Fruit fly (Drosophila melanogaster) whole organism, embryonic: Measurements from ENCODE around the gene BBIP1.

ENCODE experiments used
- Atf3 ChIP-seq: fragments of 200-800 bp; sonication (Bioruptor generic); optimal IDR thresholded peaks from 3 replicates; lab custom pipeline; 2016; ENCODE audit warnings: missing biosample characterization, missing genetic modification characterization
- B-H2 ChIP-seq: fragments of 200-800 bp; sonication (Bioruptor generic); optimal IDR thresholded peaks from 2 replicates; lab custom pipeline; 2018; ENCODE audit warnings: missing biosample characterization, mild to moderate bottlenecking, missing genetic modification characterization
- CG1024 ChIP-seq: fragments of 200-800 bp; sonication (Bioruptor generic); IDR thresholded peaks from 2 replicates; pipeline ENCODE4 v1.3.6; 2022; ENCODE audit warnings: missing biosample characterization, missing genetic modification characterization
- CG10431 ChIP-seq: fragments of 200-800 bp; sonication (Bioruptor generic); optimal IDR thresholded peaks from 3 replicates; lab custom pipeline; 2018; ENCODE audit warnings: missing biosample characterization, mild to moderate bottlenecking, missing genetic modification characterization
- CG11695 ChIP-seq: fragments of 200-800 bp; sonication (Bioruptor generic); IDR thresholded peaks from 3 replicates; pipeline ENCODE4 v1.3.6; 2022; ENCODE audit warnings: missing biosample characterization, missing genetic modification characterization
- CG12942 ChIP-seq: fragments of 200-800 bp; sonication (Bioruptor generic); optimal IDR thresholded peaks from 3 replicates; lab custom pipeline; 2016; ENCODE audit warnings: missing biosample characterization, missing genetic modification characterization
- CG14441 ChIP-seq: fragments of 200-800 bp; sonication (Bioruptor generic); IDR thresholded peaks from 2 replicates; pipeline ENCODE4 v1.3.6; 2022; ENCODE audit warnings: missing biosample characterization, missing genetic modification characterization
- CG16813 ChIP-seq: fragments of 200-800 bp; sonication (Bioruptor generic); IDR thresholded peaks from 3 replicates; pipeline ENCODE4 v1.3.6; 2022; ENCODE audit warnings: missing biosample characterization, missing genetic modification characterization; ENCODE audit not compliant: partially characterized antibody
- CG17829 ChIP-seq: fragments of 200-800 bp; optimal IDR thresholded peaks from 2 replicates; lab custom pipeline; 2019; ENCODE audit warnings: missing biosample characterization, mild to moderate bottlenecking, missing genetic modification characterization, moderate library complexity
- CG18011 ChIP-seq: fragments of 200-800 bp; sonication (Bioruptor generic); optimal IDR thresholded peaks from 2 replicates; lab custom pipeline; 2017; ENCODE audit warnings: missing biosample characterization, missing genetic modification characterization, mild to moderate bottlenecking, moderate library complexity, missing genotype
- CG18599 ChIP-seq: fragments of 200-800 bp; sonication (Bioruptor generic); optimal IDR thresholded peaks from 3 replicates; lab custom pipeline; 2017; ENCODE audit warnings: missing biosample characterization, missing genetic modification characterization, mild to moderate bottlenecking, moderate library complexity, missing genetic modification reagents
- CG32532 ChIP-seq: fragments of 200-800 bp; sonication (Bioruptor generic); IDR thresholded peaks from 2 replicates; pipeline ENCODE4 v1.3.6; 2022; ENCODE audit warnings: missing biosample characterization, missing genetic modification characterization
- CG32767 ChIP-seq: fragments of 200-800 bp; sonication (Bioruptor generic); IDR thresholded peaks from 2 replicates; pipeline ENCODE4 v1.3.6; 2022; ENCODE audit warnings: missing biosample characterization, missing genetic modification characterization
- CG3726 ChIP-seq: fragments of 200-800 bp; sonication (Bioruptor generic); IDR thresholded peaks from 3 replicates; pipeline ENCODE4, ENCODE4 v1.3.6; 2022; ENCODE audit warnings: missing biosample characterization, missing genetic modification characterization
- CG5180 ChIP-seq: fragments of 200-800 bp; sonication (Bioruptor generic); optimal IDR thresholded peaks from 3 replicates; lab custom pipeline; 2017; ENCODE audit warnings: missing biosample characterization, missing genetic modification characterization, mild to moderate bottlenecking, moderate library complexity, missing genetic modification reagents
- CG6175 ChIP-seq: fragments of 200-800 bp; sonication (Bioruptor generic); IDR thresholded peaks from 3 replicates; pipeline ENCODE4 v1.3.6; 2022; ENCODE audit warnings: missing biosample characterization, missing genetic modification characterization
- CG9609 ChIP-seq: fragments of 200-800 bp; sonication (Bioruptor generic); optimal IDR thresholded peaks from 3 replicates; lab custom pipeline; 2016; ENCODE audit warnings: missing biosample characterization, missing genetic modification characterization
- CTCF ChIP-seq: fragments of 200-800 bp; sonication (Bioruptor generic); optimal IDR thresholded peaks from 2 replicates; lab custom pipeline; 2017; ENCODE audit warnings: missing biosample characterization, mild to moderate bottlenecking, missing genetic modification characterization, moderate library complexity
- Camta ChIP-seq: fragments of 200-800 bp; sonication (Bioruptor generic); optimal IDR thresholded peaks from 2 replicates; lab custom pipeline; 2016; ENCODE audit warnings: missing biosample characterization, missing genetic modification characterization
- Dip3 ChIP-seq: fragments of 200-800 bp; sonication (Bioruptor generic); optimal IDR thresholded peaks from 3 replicates; lab custom pipeline; 2016; ENCODE audit warnings: missing biosample characterization, missing genetic modification characterization
- Drgx ChIP-seq: fragments of 200-800 bp; sonication (Bioruptor generic); IDR thresholded peaks from 2 replicates; pipeline ENCODE4 v1.3.6; 2022; ENCODE audit warnings: missing biosample characterization, missing genetic modification characterization
- HHEX ChIP-seq: fragments of 200-800 bp; sonication (Bioruptor generic); optimal IDR thresholded peaks from 3 replicates; lab custom pipeline; 2017; ENCODE audit warnings: missing biosample characterization, mild to moderate bottlenecking, missing genetic modification characterization, missing genetic modification reagents
- HLH3B ChIP-seq: fragments of 200-800 bp; sonication (Bioruptor generic); IDR thresholded peaks from 2 replicates; pipeline ENCODE4 v1.3.6; 2022; ENCODE audit warnings: missing biosample characterization, missing genetic modification characterization
- HLH4C ChIP-seq: fragments of 200-800 bp; sonication (Bioruptor generic); IDR thresholded peaks from 3 replicates; pipeline ENCODE4 v1.3.6; 2022; ENCODE audit warnings: missing biosample characterization, missing genetic modification characterization; ENCODE audit not compliant: partially characterized antibody
- Hand ChIP-seq: fragments of 200-800 bp; sonication (Bioruptor generic); optimal IDR thresholded peaks from 2 replicates; lab custom pipeline; 2017; ENCODE audit warnings: mild to moderate bottlenecking, missing biosample characterization, missing genetic modification reagents, missing genetic modification characterization
- Hr51 ChIP-seq, 2 experiments: fragments of 200-800 bp; sonication (Bioruptor generic); optimal IDR thresholded peaks; 2 replicates in 1 of 2; 3 replicates in 1 of 2; lab custom pipeline; 2016 to 2018; ENCODE audit warnings: missing biosample characterization in 2 of 2, missing genetic modification characterization in 2 of 2, mild to moderate bottlenecking in 1 of 2, moderate library complexity in 1 of 2
- Mad ChIP-seq: fragments of 200-800 bp; sonication (Bioruptor generic); optimal IDR thresholded peaks from 2 replicates; lab custom pipeline; 2016; ENCODE audit warnings: missing biosample characterization, missing genetic modification characterization
- Rx ChIP-seq: fragments of 200-800 bp; sonication (Bioruptor generic); IDR thresholded peaks from 2 replicates; pipeline ENCODE4 v1.3.6; 2022; ENCODE audit warnings: missing biosample characterization, missing genetic modification characterization
- al ChIP-seq: fragments of 200-800 bp; sonication (Bioruptor generic); IDR thresholded peaks from 2 replicates; pipeline ENCODE4 v1.3.6; 2022; ENCODE audit warnings: missing biosample characterization, missing genetic modification characterization
- aop ChIP-seq: fragments of 200-800 bp; sonication (Bioruptor generic); IDR thresholded peaks from 2 replicates; pipeline ENCODE4 v1.3.6; 2022; ENCODE audit warnings: missing biosample characterization, missing genetic modification characterization
- az2 ChIP-seq: fragments of 200-800 bp; sonication (Bioruptor generic); optimal IDR thresholded peaks from 3 replicates; lab custom pipeline; 2016; ENCODE audit warnings: missing biosample characterization, missing genetic modification characterization
- danr ChIP-seq: fragments of 200-800 bp; sonication (Bioruptor generic); IDR thresholded peaks from 2 replicates; pipeline ENCODE4 v1.3.6; 2022; ENCODE audit warnings: missing biosample characterization, missing genetic modification characterization
- dati ChIP-seq: fragments of 200-800 bp; sonication (Bioruptor generic); IDR thresholded peaks from 2 replicates; pipeline ENCODE4 v1.3.6; 2022; ENCODE audit warnings: missing biosample characterization, missing genetic modification characterization
- eve ChIP-seq, 2 experiments: fragments of >200 bp; optimal IDR thresholded peaks; 2 replicates each; lab custom pipeline; 2017; ENCODE audit warnings: missing biosample characterization in 2 of 2, missing genetic modification characterization in 2 of 2
- eyg ChIP-seq: fragments of 200-800 bp; sonication (Bioruptor generic); optimal IDR thresholded peaks from 3 replicates; lab custom pipeline; 2016; ENCODE audit warnings: missing biosample characterization, missing genetic modification characterization
- fd96Cb ChIP-seq: fragments of 200-800 bp; sonication (Bioruptor generic); optimal IDR thresholded peaks from 2 replicates; lab custom pipeline; 2018; ENCODE audit warnings: missing biosample characterization, mild to moderate bottlenecking, missing genetic modification characterization, moderate library complexity
- gt ChIP-seq: fragments of 200-800 bp; sonication (Bioruptor generic); IDR thresholded peaks from 2 replicates; pipeline ENCODE4 v1.3.6; 2022; ENCODE audit warnings: missing biosample characterization, missing genetic modification characterization
- hkb ChIP-seq, 2 experiments: fragments of 200-800 bp in 1 of 2; fragments of >200 bp in 1 of 2; sonication (Bioruptor generic) in 1 of 2; IDR thresholded peaks in 1 of 2; optimal IDR thresholded peaks in 1 of 2; 2 replicates each; pipeline versions ENCODE4 v1.3.6 to Lab custom; 2017 to 2022; ENCODE audit warnings: missing biosample characterization in 1 of 2, missing genetic modification characterization in 1 of 2
- hth ChIP-seq: fragments of >200 bp; optimal IDR thresholded peaks from 2 replicates; lab custom pipeline; 2017; ENCODE audit warnings: inconsistent platforms
- nerfin-2 ChIP-seq: fragments of 200-800 bp; sonication (Bioruptor generic); IDR thresholded peaks from 2 replicates; pipeline ENCODE4 v1.3.6; 2022; ENCODE audit warnings: missing biosample characterization, missing genetic modification characterization; ENCODE audit not compliant: partially characterized antibody
- pb ChIP-seq: fragments of 200-800 bp; sonication (Bioruptor generic); optimal IDR thresholded peaks from 3 replicates; lab custom pipeline; 2016; ENCODE audit warnings: missing biosample characterization, missing genetic modification characterization
- prd ChIP-seq, 3 experiments: fragments of >200 bp in 2 of 3; fragments of 200-800 bp in 1 of 3; sonication (Bioruptor generic) in 1 of 3; optimal IDR thresholded peaks in 2 of 3; IDR thresholded peaks in 1 of 3; 2 replicates in 2 of 3; 3 replicates in 1 of 3; pipeline versions ENCODE4 v1.3.6 to Lab custom; 2017 to 2022; ENCODE audit warnings: missing biosample characterization in 1 of 3, missing genetic modification characterization in 1 of 3
- psq ChIP-seq: fragments of 200-800 bp; sonication (Bioruptor generic); optimal IDR thresholded peaks from 2 replicates; lab custom pipeline; 2017; ENCODE audit warnings: missing biosample characterization, missing genetic modification characterization
- shn ChIP-seq: fragments of 200-800 bp; sonication (Bioruptor generic); optimal IDR thresholded peaks from 3 replicates; lab custom pipeline; 2016; ENCODE audit warnings: missing biosample characterization, missing genetic modification characterization
- tap ChIP-seq: fragments of 200-800 bp; optimal IDR thresholded peaks from 3 replicates; lab custom pipeline; 2019; ENCODE audit warnings: missing biosample characterization, mild to moderate bottlenecking, missing genetic modification characterization, moderate library complexity
- tll ChIP-seq, 2 experiments: fragments of 200-800 bp in 1 of 2; fragments of >200 bp in 1 of 2; sonication (Bioruptor generic) in 1 of 2; optimal IDR thresholded peaks; 2 replicates each; lab custom pipeline; 2017 to 2019; ENCODE audit warnings: missing biosample characterization in 2 of 2, missing genetic modification characterization in 2 of 2, mild to moderate bottlenecking in 1 of 2, moderate library complexity in 1 of 2
- tna ChIP-seq: fragments of 200-800 bp; sonication (Bioruptor generic); IDR thresholded peaks from 2 replicates; pipeline ENCODE4 v1.3.6; 2022; ENCODE audit warnings: missing biosample characterization, missing genetic modification characterization; ENCODE audit not compliant: partially characterized antibody
- tup ChIP-seq: fragments of 200-800 bp; sonication (Bioruptor generic); optimal IDR thresholded peaks from 2 replicates; lab custom pipeline; 2016; ENCODE audit warnings: missing biosample characterization, mild to moderate bottlenecking, missing genetic modification characterization, moderate library complexity

The BBIP1 gene

DNA sequence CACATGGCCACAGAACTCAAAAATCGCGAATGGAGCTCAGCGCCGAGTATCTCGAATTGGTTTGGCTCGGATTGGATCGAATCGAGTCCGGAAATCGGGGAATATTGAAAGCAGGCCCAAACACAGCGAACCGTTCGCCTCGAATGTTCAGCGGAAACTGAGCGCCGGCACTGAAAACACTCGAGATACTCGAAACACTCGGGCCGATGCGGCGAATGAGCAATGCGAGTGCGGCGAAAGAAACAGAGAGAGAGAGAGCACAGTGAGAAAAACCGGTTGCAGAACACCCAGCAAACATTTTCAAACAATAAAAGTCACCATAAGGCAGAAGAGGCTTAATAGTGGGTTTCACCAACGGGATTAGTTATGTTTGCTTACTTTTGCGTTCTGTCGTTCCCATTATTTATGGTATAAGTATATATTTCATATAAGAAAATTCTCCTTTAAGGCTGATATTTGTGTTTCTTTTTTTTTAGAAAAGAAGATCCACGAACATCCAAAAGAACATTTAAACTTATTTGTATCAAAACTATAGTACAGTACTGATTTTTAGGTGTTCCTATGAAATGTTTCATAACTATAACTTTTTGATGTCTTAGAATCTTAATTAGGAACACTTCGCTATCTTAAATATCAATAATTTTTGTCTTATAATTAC is 9.7 kb upstream of the BBIP1 start, which contains the start of gene FER (continued):
- TF ChIP-seq CG10431 (GFP tag; lab: Kevin White, UChicago) (no peak), CG14441 (GFP tag; lab: Robert Waterston, UW) (peak; percentile 11; the same call in 1 of the 2 replicates), hth (lab: Kevin White, UChicago) (no peak), fd96Cb (tag; lab: Kevin White, UChicago) (no peak), eyg (GFP tag; lab: Kevin White, UChicago) (no peak), tup (GFP tag; lab: Kevin White, UChicago) (no peak), hkb (optimal IDR thresholded peaks at IDR 0.05; lab: Kevin White, UChicago) (no peak), hkb (GFP tag; IDR thresholded peaks at IDR 0.05; lab: Robert Waterston, UW) (peak; percentile 47), tna (GFP tag; lab: Robert Waterston, UW) (peak; percentile 81), prd (optimal IDR thresholded peaks at IDR 0.05; lab: Kevin White, UChicago) (no peak), prd (GFP tag; IDR thresholded peaks at IDR 0.05; lab: Robert Waterston, UW) (0 out of 3 replicates have a peak, but pooled peaks have one; percentile 29), CG18011 (no peak), nerfin-2 (GFP tag; lab: Robert Waterston, UW) (no peak; the same call in 1 of the 2 replicates), tap (tag; lab: Kevin White, UChicago) (no peak), CG32767 (no peak), CG6175 (GFP tag; lab: Robert Waterston, UW) (no peak), al (GFP tag; lab: Robert Waterston, UW) (no peak), shn (GFP tag; lab: Kevin White, UChicago) (peak; percentile 22), az2 (GFP tag; lab: Kevin White, UChicago) (no peak), gt (no peak), dati (GFP tag; lab: Robert Waterston, UW) (0 out of 2 replicates have a peak, but pooled peaks have one; percentile 12), CG16813 (GFP tag; lab: Robert Waterston, UW) (peak; percentile 22; the same call in 1 of the 3 replicates), aop (GFP tag; lab: Robert Waterston, UW) (peak; percentile 59; the same call in 1 of the 2 replicates), HHEX (peak; percentile 47), B-H2 (GFP tag; lab: Kevin White, UChicago) (peak; percentile 43), CG11695 (GFP tag; lab: Robert Waterston, UW) (peak; percentile 38; the same call in 1 of the 3 replicates), CG5180 (GFP tag; lab: Kevin White, UChicago) (peak; percentile 55), CG9609 (GFP tag; lab: Kevin White, UChicago) (no peak), psq (GFP tag; lab: Kevin White, UChicago) (no peak), Hand (GFP tag; lab: Kevin White, UChicago) (no peak), Atf3 (GFP tag; lab: Kevin White, UChicago) (peak; percentile 5), CG17829 (tag; lab: Kevin White, UChicago) (peak; percentile 40), Drgx (GFP tag; lab: Robert Waterston, UW) (peak; percentile 35; the same call in 1 of the 2 replicates), CG3726 (no peak), Rx (GFP tag; lab: Robert Waterston, UW) (no peak), HLH3B (GFP tag; lab: Robert Waterston, UW) (peak; percentile 45; the same call in 1 of the 2 replicates), CG18599 (GFP tag; lab: Kevin White, UChicago) (peak; percentile 45), pb (peak; percentile 36), CG32532 (peak; percentile 69; the same call in 1 of the 2 replicates), Mad (GFP tag; lab: Kevin White, UChicago) (no peak), CG1024 (GFP tag; lab: Robert Waterston, UW) (peak; percentile 2; the same call in 1 of the 2 replicates), tll (GFP tag; optimal IDR thresholded peaks at IDR 0.05; lab: Kevin White, UChicago) (peak in 1 of 2 experiments; percentile 50), CG12942 (no peak), HLH4C (GFP tag; lab: Robert Waterston, UW) (peak; percentile 54; the same call in 2 of the 3 replicates), Hr51 (GFP tag; optimal IDR thresholded peaks at IDR 0.05; lab: Kevin White, UChicago) (peak in 1 of 2 experiments; percentile 24), eve (GFP tag; optimal IDR thresholded peaks at IDR 0.05; lab: Kevin White, UChicago) (no peak), danr (GFP tag; lab: Robert Waterston, UW) (no peak), CTCF (GFP tag; lab: Kevin White, UChicago) (no peak), Dip3 (GFP tag; lab: Kevin White, UChicago) (no peak), Camta (GFP tag; lab: Kevin White, UChicago) (peak; percentile 12)
